Worm (Caenorhabditis elegans): ENCODE measurements around the gene K09F6.15.

K09F6.15 gene

DNA sequence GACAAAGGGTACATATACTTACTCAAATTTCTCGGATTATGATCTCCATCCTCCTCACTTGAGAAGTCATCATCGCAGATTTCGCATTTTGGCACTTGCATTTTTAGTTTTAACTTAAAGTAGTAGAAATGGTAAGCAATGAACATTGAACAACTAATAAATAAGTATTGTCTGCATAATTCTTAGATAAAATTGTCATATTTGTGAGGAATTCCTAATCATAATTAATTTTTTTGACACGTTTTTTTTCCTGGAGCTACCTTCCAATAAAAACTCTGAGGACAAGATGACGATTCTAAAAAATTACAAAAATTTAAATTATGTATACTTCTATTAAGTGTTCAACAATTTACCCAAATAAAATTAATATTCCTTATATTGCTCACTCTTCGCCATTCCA, 35.4 kb upstream of the K09F6.15 start, which contains the start of the genes trim-21 and B0281.1:
Gene trim-21, minus strand, starts transcription at position 101 of the 400 bp plus-strand sequence.
Gene B0281.1, plus strand, starts transcription at position 321 of the 400 bp plus-strand sequence.
- TF ChIP-seq sdz-38 (tag; optimal IDR thresholded peaks at IDR 0.05) (no peak), rpc-1 (optimal IDR thresholded peaks at IDR 0.05) (no peak), rpc-1 (tag; optimal IDR thresholded peaks at IDR 0.05) (no peak), tlf-1 (GFP tag; optimal IDR thresholded peaks at IDR 0.05) (no peak), let-607 (tag; optimal IDR thresholded peaks at IDR 0.05) (no peak), attf-6 (GFP tag; IDR thresholded peaks at IDR 0.05) (no peak), ztf-22 (GFP tag; optimal IDR thresholded peaks at IDR 0.05) (no peak), madf-10 (tag; optimal IDR thresholded peaks at IDR 0.05) (no peak)

ce11 chrII:2306741-2307140, 29.4 kb upstream of the K09F6.15 start, which contains the start of gene B0281.3:
Gene B0281.3 (plus strand): TSS chrII:2307041.
- TF ChIP-seq nfya-2 (GFP tag; IDR thresholded peaks at IDR 0.05) (no peak), nhr-80 (tag; optimal IDR thresholded peaks at IDR 0.05) (no peak), fkh-3 (tag; optimal IDR thresholded peaks at IDR 0.05) (no peak), B0035.1 (tag; optimal IDR thresholded peaks at IDR 0.05) (no peak), lin-35 (GFP tag; optimal IDR thresholded peaks at IDR 0.05) (no peak)

- TF ChIP-seq nhr-80 (tag; optimal IDR thresholded peaks at IDR 0.05) (peak; percentile 62), akir-1 (GFP tag; optimal IDR thresholded peaks at IDR 0.05) (no peak), nhr-90 (tag; optimal IDR thresholded peaks at IDR 0.05) (no peak)
Observed at ce11 chrII:2305507-2305906, 28.2 kb upstream of the K09F6.15 start.

- TF ChIP-seq tlf-1 (GFP tag; optimal IDR thresholded peaks at IDR 0.05) (no peak), rpc-1 (optimal IDR thresholded peaks at IDR 0.05) (peak; percentile 46), rpc-1 (tag; optimal IDR thresholded peaks at IDR 0.05) (peak; percentile 70), bed-1 (GFP tag; IDR thresholded peaks at IDR 0.05) (no peak), unc-130 (GFP tag; optimal IDR thresholded peaks at IDR 0.05) (no peak), tbp1 (GFP tag; optimal IDR thresholded peaks at IDR 0.05) (peak; percentile 86), Y95B8A.8 (GFP tag; IDR thresholded peaks at IDR 0.05) (no peak), Y67H2A.10 (GFP tag; conservative IDR thresholded peaks at IDR 0.05) (no peak), B0261.1 (tag; optimal IDR thresholded peaks at IDR 0.05) (peak; percentile 54), somi-1 (GFP tag; optimal IDR thresholded peaks at IDR 0.05) (no peak), egl-44 (GFP tag; IDR thresholded peaks at IDR 0.05) (no peak), F52B5.7 (tag; optimal IDR thresholded peaks at IDR 0.05) (no peak), ztf-26 (tag; optimal IDR thresholded peaks at IDR 0.05) (no peak), ets-4 (GFP tag; optimal IDR thresholded peaks at IDR 0.05) (no peak)
Observed at ce11 chrII:2304575-2304974, 27.3 kb upstream of the K09F6.15 start.

ce11 chrII:2302330-2302729, 25.0 kb upstream of the K09F6.15 start, which contains the start of gene B0281.6:
Gene B0281.6 (minus strand): TSS chrII:2302430.
- no peak for TF ChIP-seq let-607 (tag; optimal IDR thresholded peaks at IDR 0.05)
- TF ChIP-seq nfyb-1 (GFP tag; IDR thresholded peaks at IDR 0.05) = no peak
- TF ChIP-seq zfh-2 (GFP tag; conservative IDR thresholded peaks at IDR 0.05) = no peak
- no peak for TF ChIP-seq ztf-3 (GFP tag; optimal IDR thresholded peaks at IDR 0.05)
- no peak for TF ChIP-seq nhr-80 (tag; optimal IDR thresholded peaks at IDR 0.05)
- TF ChIP-seq madf-10 (tag; optimal IDR thresholded peaks at IDR 0.05) = no peak
- no peak for TF ChIP-seq F10E7.11 (tag; optimal IDR thresholded peaks at IDR 0.05)
- no peak for TF ChIP-seq aptf-3 (GFP tag; IDR thresholded peaks at IDR 0.05)
- no peak for TF ChIP-seq hlh-12 (tag; optimal IDR thresholded peaks at IDR 0.05)
- no peak for TF ChIP-seq rpc-1 (optimal IDR thresholded peaks at IDR 0.05)
- no peak for TF ChIP-seq rpc-1 (tag; optimal IDR thresholded peaks at IDR 0.05)
- TF ChIP-seq dpff-1 (tag; optimal IDR thresholded peaks at IDR 0.05) = no peak
- TF ChIP-seq ets-4 (GFP tag; optimal IDR thresholded peaks at IDR 0.05) = no peak
- TF ChIP-seq F37B4.10 (GFP tag; IDR thresholded peaks at IDR 0.05) = no peak
- TF ChIP-seq rec-8 (tag; optimal IDR thresholded peaks at IDR 0.05) = no peak
- TF ChIP-seq ekl-4 (GFP tag; IDR thresholded peaks at IDR 0.05) = no peak

All from whole organism, young adult.